Worm (Caenorhabditis elegans) whole organism, young adult: ENCODE data around the gene F19G12.9.
A peak's percentile ranks its signal among the peaks of the same experiment; 100 is the strongest.

ENCODE experiments used
- B0019.2 ChIP-seq: fragments of 200-800 bp; sonication (Bioruptor generic); conservative IDR thresholded peaks from 2 replicates; pipeline ENCODE4 v1.3.6; 2022; ENCODE audit warnings: missing genetic modification reagents, missing genetic modification characterization, missing compliant biosample characterization
- C06A6.2 ChIP-seq: fragments of 200-800 bp; sonication (Bioruptor generic); conservative IDR thresholded peaks from 2 replicates; pipeline ENCODE4 v1.3.6; 2022; ENCODE audit warnings: missing genetic modification characterization, missing compliant biosample characterization
- F33H1.4 ChIP-seq: fragments of 200-800 bp; sonication (Bioruptor generic); IDR thresholded peaks from 2 replicates; pipeline ENCODE4 v1.3.6; 2022; ENCODE audit warnings: missing genetic modification reagents, missing genetic modification characterization, missing compliant biosample characterization
- F49E8.2 ChIP-seq: sonication (generic microtip); optimal IDR thresholded peaks from 3 replicates; lab custom pipeline; 2017; ENCODE audit warnings: missing genetic modification characterization, mild to moderate bottlenecking, missing compliant biosample characterization, antibody characterized with exemption, moderate library complexity; ENCODE audit not compliant: insufficient read depth
- K12H6.12 ChIP-seq: fragments of 200-800 bp; sonication (Bioruptor generic); optimal IDR thresholded peaks from 2 replicates; lab custom pipeline; 2018; ENCODE audit warnings: mild to moderate bottlenecking, missing genetic modification characterization, missing compliant biosample characterization
- T07F8.4 ChIP-seq: sonication (generic microtip); optimal IDR thresholded peaks from 2 replicates; lab custom pipeline; 2016; ENCODE audit warnings: mild to moderate bottlenecking, missing genetic modification characterization, moderate library complexity, missing compliant biosample characterization
- T26A5.8 ChIP-seq: sonication (generic microtip); optimal IDR thresholded peaks from 2 replicates; lab custom pipeline; 2016; ENCODE audit warnings: missing genetic modification characterization, missing compliant biosample characterization
- Y56A3A.18 ChIP-seq: fragments of 200-800 bp; sonication (Bioruptor generic); IDR thresholded peaks from 2 replicates; pipeline ENCODE4 v1.3.6; 2022; ENCODE audit warnings: missing genetic modification reagents, missing genetic modification characterization, missing compliant biosample characterization
- Y67H2A.10 ChIP-seq: fragments of 200-800 bp; sonication (Bioruptor generic); conservative IDR thresholded peaks from 2 replicates; pipeline ENCODE4 v1.3.6; 2022; ENCODE audit warnings: missing genetic modification reagents, missing genetic modification characterization, missing compliant biosample characterization
- Y95B8A.8 ChIP-seq: fragments of 200-800 bp; sonication (Bioruptor generic); IDR thresholded peaks from 2 replicates; pipeline ENCODE4 v1.3.6; 2022; ENCODE audit warnings: missing genetic modification reagents, missing genetic modification characterization, missing compliant biosample characterization
- ZK185.1 ChIP-seq: sonication (generic microtip); optimal IDR thresholded peaks from 2 replicates; lab custom pipeline; 2016; ENCODE audit warnings: mild to moderate bottlenecking, missing genetic modification characterization, missing compliant biosample characterization; ENCODE audit not compliant: poor library complexity, severe bottlenecking
- akir-1 ChIP-seq: fragments of 200-800 bp; sonication (Bioruptor generic); optimal IDR thresholded peaks from 2 replicates; lab custom pipeline; 2018; ENCODE audit warnings: mild to moderate bottlenecking, missing genetic modification characterization, moderate library complexity, missing compliant biosample characterization
- atf-7 ChIP-seq: sonication (generic microtip); optimal IDR thresholded peaks from 2 replicates; lab custom pipeline; 2017; ENCODE audit warnings: mild to moderate bottlenecking, missing genetic modification characterization, missing compliant biosample characterization
- athp-1 ChIP-seq: sonication (generic microtip); optimal IDR thresholded peaks from 2 replicates; lab custom pipeline; 2017; ENCODE audit warnings: mild to moderate bottlenecking, missing genetic modification characterization, missing compliant biosample characterization
- attf-5 ChIP-seq: fragments of 200-800 bp; sonication (Bioruptor generic); optimal IDR thresholded peaks from 2 replicates; lab custom pipeline; 2018; ENCODE audit warnings: mild to moderate bottlenecking, missing genetic modification characterization, missing compliant biosample characterization
- attf-6 ChIP-seq: fragments of 200-800 bp; sonication (Bioruptor generic); IDR thresholded peaks from 2 replicates; pipeline ENCODE4 v1.3.6; 2022; ENCODE audit warnings: missing genetic modification reagents, missing genetic modification characterization, missing compliant biosample characterization
- cebp-1 ChIP-seq, 2 experiments: fragments of 200-800 bp in 1 of 2; sonication (Bioruptor generic) in 1 of 2; sonication (generic microtip) in 1 of 2; IDR thresholded peaks in 1 of 2; optimal IDR thresholded peaks in 1 of 2; 2 replicates each; pipeline versions ENCODE4 v1.3.6 to Lab custom; 2017 to 2022; ENCODE audit warnings: missing compliant biosample characterization in 2 of 2, missing genetic modification characterization in 2 of 2, mild to moderate bottlenecking in 1 of 2, missing genetic modification reagents in 1 of 2, moderate library complexity in 1 of 2
- cebp-2 ChIP-seq: fragments of 200-800 bp; sonication (Bioruptor generic); IDR thresholded peaks from 2 replicates; pipeline ENCODE4 v1.3.6; 2022; ENCODE audit warnings: missing genetic modification characterization, missing compliant biosample characterization
- ceh-58 ChIP-seq: fragments of 200-800 bp; sonication (Bioruptor generic); IDR thresholded peaks from 2 replicates; pipeline ENCODE4 v1.3.6; 2022; ENCODE audit warnings: missing genetic modification characterization, missing compliant biosample characterization
- ceh-79 ChIP-seq: sonication (generic microtip); optimal IDR thresholded peaks from 2 replicates; lab custom pipeline; 2017; ENCODE audit warnings: mild to moderate bottlenecking, missing genetic modification characterization, missing compliant biosample characterization
- dpff-1 ChIP-seq: sonication (generic microtip); optimal IDR thresholded peaks from 2 replicates; lab custom pipeline; 2017; ENCODE audit warnings: mild to moderate bottlenecking, missing genetic modification characterization, missing compliant biosample characterization
- dpl-1 ChIP-seq: fragments of 150-350 bp; optimal IDR thresholded peaks from 2 replicates; lab custom pipeline; 2014; ENCODE audit warnings: missing biosample characterization, missing genetic modification reagents, missing genetic modification characterization
- efl-1 ChIP-seq: fragments of 150-350 bp; optimal IDR thresholded peaks from 2 replicates; lab custom pipeline; 2014; ENCODE audit warnings: missing biosample characterization, missing genetic modification reagents, missing genetic modification characterization
- egl-18 ChIP-seq: fragments of 200-800 bp; sonication (Bioruptor generic); IDR thresholded peaks from 2 replicates; pipeline ENCODE4 v1.3.6; 2022; ENCODE audit warnings: missing genetic modification reagents, missing genetic modification characterization, missing compliant biosample characterization
- hlh-26 ChIP-seq: fragments of 200-800 bp; sonication (Bioruptor generic); conservative IDR thresholded peaks from 2 replicates; pipeline ENCODE4 v1.3.6; 2022; ENCODE audit warnings: missing genetic modification reagents, missing genetic modification characterization, missing compliant biosample characterization
- hrde-1 ChIP-seq: sonication (generic microtip); optimal IDR thresholded peaks from 2 replicates; lab custom pipeline; 2016; ENCODE audit warnings: missing genetic modification characterization, mild to moderate bottlenecking, missing compliant biosample characterization, moderate library complexity, missing genotype, missing genetic modification reagents, borderline replicate concordance
- hsf-1 ChIP-seq: fragments of 200-800 bp; sonication (Bioruptor generic); IDR thresholded peaks from 2 replicates; pipeline ENCODE4 v1.3.6; 2022; ENCODE audit warnings: missing genetic modification reagents, missing genetic modification characterization, missing compliant biosample characterization
- let-526 ChIP-seq: fragments of 200-800 bp; sonication (Bioruptor generic); IDR thresholded peaks from 2 replicates; pipeline ENCODE4 v1.3.6; 2022; ENCODE audit warnings: missing genetic modification reagents, missing genetic modification characterization, missing compliant biosample characterization
- let-607 ChIP-seq, 2 experiments: fragments of 200-800 bp in 1 of 2; sonication (Bioruptor generic) in 1 of 2; sonication (generic microtip) in 1 of 2; optimal IDR thresholded peaks; 2 replicates each; lab custom pipeline; 2016 to 2018; ENCODE audit warnings: mild to moderate bottlenecking in 2 of 2, missing compliant biosample characterization in 2 of 2, missing genetic modification characterization in 2 of 2, moderate library complexity in 2 of 2, missing genotype in 1 of 2
- lsl-1 ChIP-seq: fragments of 200-800 bp; sonication (Bioruptor generic); optimal IDR thresholded peaks from 2 replicates; lab custom pipeline; 2018; ENCODE audit warnings: mild to moderate bottlenecking, missing genetic modification characterization, moderate library complexity, missing compliant biosample characterization
- madf-3 ChIP-seq: fragments of 200-800 bp; sonication (Bioruptor generic); IDR thresholded peaks from 2 replicates; pipeline ENCODE4 v1.3.6; 2022; ENCODE audit warnings: missing genetic modification reagents, missing genetic modification characterization, missing compliant biosample characterization
- mel-28 ChIP-seq: sonication (generic microtip); optimal IDR thresholded peaks from 2 replicates; lab custom pipeline; 2016; ENCODE audit warnings: borderline replicate concordance, mild to moderate bottlenecking, missing genetic modification characterization, missing compliant biosample characterization
- nfya-2 ChIP-seq: fragments of 200-800 bp; sonication (Bioruptor generic); IDR thresholded peaks from 2 replicates; pipeline ENCODE4 v1.3.6; 2022; ENCODE audit warnings: missing genetic modification reagents, missing genetic modification characterization, missing compliant biosample characterization
- nfyb-1 ChIP-seq: fragments of 200-800 bp; sonication (Bioruptor generic); IDR thresholded peaks from 2 replicates; pipeline ENCODE4 v1.3.6; 2022; ENCODE audit warnings: missing genetic modification reagents, missing genetic modification characterization, missing compliant biosample characterization
- nhr-179 ChIP-seq: sonication (generic microtip); optimal IDR thresholded peaks from 2 replicates; lab custom pipeline; 2016; ENCODE audit warnings: mild to moderate bottlenecking, missing genetic modification characterization, missing compliant biosample characterization
- nhr-27 ChIP-seq: fragments of 200-800 bp; sonication (Bioruptor generic); optimal IDR thresholded peaks from 2 replicates; lab custom pipeline; 2018; ENCODE audit warnings: mild to moderate bottlenecking, missing genetic modification characterization, moderate library complexity, missing compliant biosample characterization
- rcor-1 ChIP-seq: fragments of 200-800 bp; sonication (Bioruptor generic); IDR thresholded peaks from 2 replicates; pipeline ENCODE4 v1.3.6; 2022; ENCODE audit warnings: missing genetic modification reagents, missing genetic modification characterization, missing compliant biosample characterization
- rec-8 ChIP-seq, 2 experiments: sonication (generic microtip); optimal IDR thresholded peaks; 2 replicates each; lab custom pipeline; 2016; ENCODE audit warnings: mild to moderate bottlenecking in 2 of 2, missing genetic modification characterization in 2 of 2, missing genetic modification reagents in 2 of 2, missing genotype in 2 of 2, missing biosample characterization in 1 of 2, missing compliant biosample characterization in 1 of 2, moderate library complexity in 1 of 2
- rpc-1 ChIP-seq, 2 experiments: fragments of 150-350 bp in 1 of 2; sonication (generic microtip) in 1 of 2; optimal IDR thresholded peaks; 2 replicates each; lab custom pipeline; 2014 to 2018; ENCODE audit warnings: missing biosample characterization in 1 of 2, missing genetic modification characterization in 1 of 2, missing genetic modification reagents in 1 of 2, missing genotype in 1 of 2
- tbx-9 ChIP-seq: sonication (generic microtip); optimal IDR thresholded peaks from 2 replicates; lab custom pipeline; 2016; ENCODE audit warnings: borderline replicate concordance, missing genetic modification characterization, inconsistent platforms, missing compliant biosample characterization
- tlf-1 ChIP-seq: fragments of 200-800 bp; sonication (Bioruptor generic); optimal IDR thresholded peaks from 2 replicates; lab custom pipeline; 2018; ENCODE audit warnings: mild to moderate bottlenecking, missing genetic modification characterization, missing compliant biosample characterization
- unc-130 ChIP-seq: sonication (generic microtip); optimal IDR thresholded peaks from 2 replicates; lab custom pipeline; 2016; ENCODE audit warnings: missing genetic modification reagents, missing genetic modification characterization, missing compliant biosample characterization
- unc-62 ChIP-seq: fragments of 150-350 bp; optimal IDR thresholded peaks from 2 replicates; lab custom pipeline; 2014; ENCODE audit warnings: missing biosample characterization, missing genetic modification reagents, missing genetic modification characterization
- ztf-18 ChIP-seq: sonication (generic microtip); optimal IDR thresholded peaks from 2 replicates; lab custom pipeline; 2016; ENCODE audit warnings: missing genotype, mild to moderate bottlenecking, missing genetic modification characterization, missing compliant biosample characterization
- ztf-22 ChIP-seq: fragments of 200-800 bp; sonication (Bioruptor generic); optimal IDR thresholded peaks from 2 replicates; lab custom pipeline; 2018; ENCODE audit warnings: mild to moderate bottlenecking, missing genetic modification characterization, moderate library complexity, missing compliant biosample characterization
- ztf-26 ChIP-seq: sonication (generic microtip); optimal IDR thresholded peaks from 2 replicates; lab custom pipeline; 2017; ENCODE audit warnings: missing genetic modification characterization, missing compliant biosample characterization

The F19G12.9 gene

DNA sequence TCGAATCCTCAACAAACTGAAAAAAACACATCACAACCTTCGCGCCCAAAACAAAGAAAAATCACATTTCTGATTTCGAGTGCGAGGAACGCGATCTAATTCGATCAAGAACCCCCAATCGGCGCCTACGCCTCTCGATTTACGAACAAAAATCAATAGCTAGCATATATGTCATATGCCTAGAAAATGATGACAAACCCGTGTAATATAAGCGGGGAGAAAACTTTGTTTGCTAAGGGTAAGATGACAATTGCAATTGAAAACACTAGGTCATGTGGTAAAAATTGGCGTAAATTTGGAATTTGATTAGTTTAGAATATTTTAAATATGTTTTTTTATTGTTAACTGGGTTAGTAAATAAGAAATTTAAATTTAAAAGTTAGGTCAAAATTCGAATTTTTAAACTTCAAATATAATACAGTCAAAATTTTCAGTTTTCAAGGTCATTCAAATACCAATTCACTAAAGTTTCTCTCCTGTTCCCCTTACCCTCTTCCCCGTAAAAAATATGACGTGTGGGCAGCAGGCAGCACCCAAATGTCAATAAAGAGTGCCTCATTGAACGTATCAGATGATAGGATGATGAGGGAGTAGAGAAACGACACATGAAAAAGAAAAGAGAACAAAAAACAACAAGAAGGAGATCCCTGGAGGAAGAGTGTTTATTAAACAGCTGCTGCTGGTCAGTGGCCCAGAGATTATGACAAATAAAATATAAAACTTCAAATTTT is 37.5 kb downstream of the F19G12.9 start (continued):
- no peak for TF ChIP-seq T07F8.4 (tag; lab: Kevin White, UChicago)
- 0 out of 2 replicates have a peak, but pooled peaks have one; percentile 15 for TF ChIP-seq cebp-1 (GFP tag; IDR thresholded peaks at IDR 0.05; lab: Robert Waterston, UW)
- no peak for TF ChIP-seq cebp-1 (tag; optimal IDR thresholded peaks at IDR 0.05; lab: Kevin White, UChicago)
- no peak for TF ChIP-seq dpff-1 (tag; lab: Kevin White, UChicago)
- TF ChIP-seq egl-18, result no peak
- TF ChIP-seq let-526 (GFP tag; lab: Robert Waterston, UW), result 0 out of 2 replicates have a peak, but pooled peaks have one; percentile 20
- no peak for TF ChIP-seq ztf-26 (tag; lab: Kevin White, UChicago)
- TF ChIP-seq B0019.2 (GFP tag; lab: Robert Waterston, UW), result no peak
- no peak for TF ChIP-seq rcor-1
- no peak for TF ChIP-seq nhr-179 (tag; lab: Kevin White, UChicago)
- TF ChIP-seq madf-3 (GFP tag; lab: Robert Waterston, UW), result no peak
- TF ChIP-seq unc-130 (GFP tag; lab: Kevin White, UChicago), result no peak
- peak; percentile 55 for TF ChIP-seq atf-7 (tag; lab: Kevin White, UChicago)
- TF ChIP-seq akir-1 (GFP tag; lab: Kevin White, UChicago), result no peak
- no peak for TF ChIP-seq Y56A3A.18 (GFP tag; lab: Robert Waterston, UW)
- TF ChIP-seq tlf-1 (GFP tag; lab: Kevin White, UChicago), result no peak
- no peak for TF ChIP-seq hsf-1 (GFP tag; lab: Robert Waterston, UW)
- TF ChIP-seq ztf-18 (tag; lab: Kevin White, UChicago), result no peak
- TF ChIP-seq nfya-2 (GFP tag; lab: Robert Waterston, UW), result no peak
- TF ChIP-seq K12H6.12 (tag; lab: Kevin White, UChicago), result peak; percentile 35
- TF ChIP-seq T26A5.8 (tag; lab: Kevin White, UChicago), result no peak
- TF ChIP-seq mel-28 (tag; lab: Kevin White, UChicago), result no peak
- TF ChIP-seq tbx-9 (tag; lab: Kevin White, UChicago), result no peak
- TF ChIP-seq lsl-1 (GFP tag; lab: Kevin White, UChicago), result no peak
- peak; percentile 38 for TF ChIP-seq unc-62 (GFP tag; lab: Kevin White, UChicago)
- TF ChIP-seq F33H1.4 (GFP tag; lab: Robert Waterston, UW), result no peak
- TF ChIP-seq nfyb-1 (GFP tag; lab: Robert Waterston, UW), result 0 out of 2 replicates have a peak, but pooled peaks have one; percentile 24
- TF ChIP-seq rpc-1 (optimal IDR thresholded peaks at IDR 0.05; lab: Kevin White, UChicago), result no peak
- TF ChIP-seq rpc-1 (tag; optimal IDR thresholded peaks at IDR 0.05; lab: Kevin White, UChicago), result no peak
- TF ChIP-seq attf-5 (GFP tag; lab: Kevin White, UChicago), result peak; percentile 37
- TF ChIP-seq F49E8.2 (tag; lab: Kevin White, UChicago), result no peak
- TF ChIP-seq cebp-2, result no peak
- TF ChIP-seq let-607 (tag; optimal IDR thresholded peaks at IDR 0.05; lab: Kevin White, UChicago), result no peak
- TF ChIP-seq ceh-58 (GFP tag; lab: Robert Waterston, UW), result no peak
- no peak for TF ChIP-seq rec-8 (tag; optimal IDR thresholded peaks at IDR 0.05; lab: Kevin White, UChicago)
- no peak for TF ChIP-seq ztf-22 (GFP tag; lab: Kevin White, UChicago)
- no peak for TF ChIP-seq dpl-1 (GFP tag; lab: Kevin White, UChicago)
- no peak for TF ChIP-seq nhr-27 (tag; lab: Kevin White, UChicago)
- TF ChIP-seq athp-1 (tag; lab: Kevin White, UChicago), result no peak
- no peak for TF ChIP-seq Y95B8A.8
- TF ChIP-seq ZK185.1 (tag; lab: Kevin White, UChicago), result no peak
- no peak for TF ChIP-seq ceh-79 (tag; lab: Kevin White, UChicago)
- TF ChIP-seq C06A6.2 (GFP tag; lab: Robert Waterston, UW), result no peak
- no peak for TF ChIP-seq efl-1 (GFP tag; lab: Kevin White, UChicago)
- no peak for TF ChIP-seq Y67H2A.10 (GFP tag; lab: Robert Waterston, UW)
- TF ChIP-seq attf-6 (GFP tag; lab: Robert Waterston, UW), result no peak
- no peak for TF ChIP-seq hrde-1 (tag; lab: Kevin White, UChicago)
- no peak for TF ChIP-seq hlh-26
